Worm (Caenorhabditis elegans) whole organism, L2 larva: ENCODE results near the gene F49C12.5.

Source experiments
- nhr-237 ChIP-seq: fragments of 150-350 bp; optimal IDR thresholded peaks from 2 replicates; lab custom pipeline; 2014; ENCODE audit warnings: missing biosample characterization, missing genetic modification characterization
- nhr-77 ChIP-seq: fragments of 150-350 bp; optimal IDR thresholded peaks from 2 replicates; lab custom pipeline; 2014; ENCODE audit warnings: missing biosample characterization, missing genetic modification characterization
- snpc-4 ChIP-seq: fragments of 150-350 bp; optimal IDR thresholded peaks from 2 replicates; lab custom pipeline; 2014; ENCODE audit warnings: missing biosample characterization, missing genetic modification characterization

DNA sequence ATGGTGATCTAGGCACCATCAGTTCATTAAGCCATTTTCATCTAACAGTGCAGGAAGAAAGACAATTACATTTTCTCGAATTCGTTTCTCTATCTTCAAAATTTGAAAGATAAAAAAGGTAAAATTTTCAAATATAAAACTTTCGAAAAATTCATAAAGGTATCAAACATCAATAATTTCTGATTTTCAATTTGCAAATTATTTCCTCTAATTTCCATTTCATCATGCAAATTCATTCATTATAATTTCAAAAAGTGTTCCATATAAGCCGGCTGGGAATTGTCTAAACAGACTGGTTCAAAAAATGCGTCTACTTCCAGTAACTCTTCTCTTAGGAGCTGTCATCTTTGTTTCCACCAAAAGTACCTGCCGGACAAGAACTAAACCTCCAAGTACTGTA is 23.0 kb downstream of the F49C12.5 start, which contains the start of gene clec-183:
- TF ChIP-seq nhr-77 (tag; lab: Kevin White, UChicago) (no peak), snpc-4 (tag; lab: Kevin White, UChicago) (no peak), nhr-237 (tag; lab: Kevin White, UChicago) (no peak)
